Worm (Caenorhabditis elegans) whole organism, L4 larva: Measurements from ENCODE around the gene ttbk-8.1.

Experiments used
- ama-1 ChIP-seq: fragments of 150-350 bp; optimal IDR thresholded peaks from 2 replicates; lab custom pipeline; 2014; ENCODE audit warnings: inconsistent platforms, mixed read lengths
- ces-1 ChIP-seq: fragments of 150-350 bp; sonication (generic microtip); optimal IDR thresholded peaks from 4 replicates; lab custom pipeline; 2014; ENCODE audit warnings: missing biosample characterization, missing genetic modification reagents, missing genetic modification characterization
- pqm-1 ChIP-seq: sonication (generic microtip); optimal IDR thresholded peaks from 2 replicates; lab custom pipeline; 2017; ENCODE audit warnings: missing biosample characterization, missing genetic modification characterization
- unc-130 ChIP-seq: sonication (generic microtip); optimal IDR thresholded peaks from 2 replicates; lab custom pipeline; 2016; ENCODE audit warnings: missing genetic modification reagents, missing genetic modification characterization, missing compliant biosample characterization
- unc-62 ChIP-seq, 3 experiments: fragments of 150-350 bp in 1 of 3; sonication (generic microtip); optimal IDR thresholded peaks in 2 of 3; peaks in 1 of 3; 1 replicate in 1 of 3; 2 replicates in 2 of 3; lab custom pipeline; 2014 to 2017; ENCODE audit warnings: missing biosample characterization in 3 of 3, missing genetic modification characterization in 3 of 3, missing genetic modification reagents in 3 of 3, missing genotype in 1 of 3
- zag-1 ChIP-seq: fragments of 150-350 bp; optimal IDR thresholded peaks from 2 replicates; lab custom pipeline; 2014; ENCODE audit warnings: missing biosample characterization, missing genetic modification characterization

ce11 chrIV:13510049-13510448, 37.9 kb downstream of the ttbk-8.1 start:
- TF ChIP-seq ces-1 = no peak
- TF ChIP-seq ama-1 (lab: Kevin White, UChicago) = no peak
- TF ChIP-seq zag-1 (tag; lab: Kevin White, UChicago) = no peak
- no peak for TF ChIP-seq unc-62 (GFP tag; optimal IDR thresholded peaks at IDR 0.05 in 1 of 2; lab: Kevin White, UChicago)
- no peak for TF ChIP-seq unc-62 (tag; optimal IDR thresholded peaks at IDR 0.05; lab: Kevin White, UChicago)
- TF ChIP-seq pqm-1 (tag; lab: Kevin White, UChicago) = no peak
- peak; percentile 31 for TF ChIP-seq unc-130 (GFP tag; lab: Kevin White, UChicago)
